Worm (Caenorhabditis elegans) whole organism, L4 larva: ENCODE measurements around the gene hlh-19.

Experiments
- D1046.2 ChIP-seq: fragments of 200-800 bp; sonication (Bioruptor generic); IDR thresholded peaks from 2 replicates; pipeline ENCODE4 v1.3.6; 2022; ENCODE audit warnings: missing genetic modification characterization, missing compliant biosample characterization
- F26F4.8 ChIP-seq: fragments of 200-800 bp; sonication (Bioruptor generic); conservative IDR thresholded peaks from 2 replicates; pipeline ENCODE4 v1.3.6; 2022; ENCODE audit warnings: missing genetic modification characterization, missing compliant biosample characterization
- F44E2.7 ChIP-seq: fragments of 200-800 bp; sonication (Bioruptor generic); IDR thresholded peaks from 2 replicates; pipeline ENCODE4 v2.1.2; 2022; ENCODE audit warnings: missing genetic modification characterization, missing compliant biosample characterization
- R02D3.7 ChIP-seq: fragments of 150-350 bp; sonication (generic microtip); optimal IDR thresholded peaks from 3 replicates; lab custom pipeline; 2014; ENCODE audit warnings: missing biosample characterization, missing genetic modification characterization
- T20F7.1 ChIP-seq: fragments of 200-800 bp; sonication (Bioruptor generic); optimal IDR thresholded peaks from 2 replicates; lab custom pipeline; 2018; ENCODE audit warnings: mild to moderate bottlenecking, missing genetic modification characterization, missing compliant biosample characterization
- T26A8.4 ChIP-seq: fragments of 200-800 bp; sonication (Bioruptor generic); IDR thresholded peaks from 2 replicates; pipeline ENCODE4 v1.3.6; 2022; ENCODE audit warnings: missing genetic modification characterization, missing compliant biosample characterization
- ZK546.5 ChIP-seq, 2 experiments: sonication (generic microtip); optimal IDR thresholded peaks; 2 replicates each; lab custom pipeline; 2017; ENCODE audit warnings: missing biosample characterization in 2 of 2, missing genetic modification characterization in 2 of 2
- aha-1 ChIP-seq: fragments of 150-350 bp; peaks from one replicate; lab custom pipeline; 2014; ENCODE audit warnings: missing biosample characterization, missing genetic modification characterization
- ceh-32 ChIP-seq: sonication (generic microtip); optimal IDR thresholded peaks from 2 replicates; lab custom pipeline; 2016; ENCODE audit warnings: mild to moderate bottlenecking, missing genetic modification characterization, missing compliant biosample characterization; ENCODE audit not compliant: poor library complexity
- ceh-44 ChIP-seq: fragments of 200-800 bp; sonication (Bioruptor generic); IDR thresholded peaks from 2 replicates; pipeline ENCODE4 v1.3.6; 2022; ENCODE audit warnings: missing genetic modification reagents, missing genetic modification characterization, missing compliant biosample characterization
- daf-12 ChIP-seq: fragments of 150-350 bp; optimal IDR thresholded peaks from 2 replicates; lab custom pipeline; 2014; ENCODE audit warnings: missing biosample characterization, missing genetic modification reagents, missing genetic modification characterization
- daf-16 ChIP-seq, 3 experiments: sonication (generic microtip); optimal IDR thresholded peaks; 2 replicates each; lab custom pipeline; 2016 to 2017; ENCODE audit warnings: missing genetic modification characterization in 3 of 3, missing genetic modification reagents in 3 of 3, mild to moderate bottlenecking in 2 of 3, missing compliant biosample characterization in 2 of 3, missing biosample characterization in 1 of 3, moderate library complexity in 1 of 3
- dmd-6 ChIP-seq: fragments of 200-800 bp; sonication (Bioruptor generic); IDR thresholded peaks from 2 replicates; pipeline ENCODE4 v1.3.6; 2022; ENCODE audit warnings: missing genetic modification reagents, missing genetic modification characterization, missing compliant biosample characterization
- duxl-1 ChIP-seq: sonication (generic microtip); optimal IDR thresholded peaks from 2 replicates; lab custom pipeline; 2016; ENCODE audit warnings: mild to moderate bottlenecking, missing genetic modification characterization, moderate library complexity, missing compliant biosample characterization; ENCODE audit not compliant: poor library complexity
- egl-43 ChIP-seq: fragments of 200-800 bp; sonication (Bioruptor generic); IDR thresholded peaks from 2 replicates; pipeline ENCODE4 v1.3.6; 2022; ENCODE audit warnings: missing genetic modification reagents, missing genetic modification characterization, missing compliant biosample characterization
- hif-1 ChIP-seq, 2 experiments: sonication (generic microtip); optimal IDR thresholded peaks; 2 replicates each; lab custom pipeline; 2016 to 2017; ENCODE audit warnings: missing compliant biosample characterization in 2 of 2, missing genetic modification characterization in 2 of 2, missing genetic modification reagents in 2 of 2, missing genotype in 2 of 2, mild to moderate bottlenecking in 1 of 2
- hlh-30 ChIP-seq: sonication (generic microtip); optimal IDR thresholded peaks from 2 replicates; lab custom pipeline; 2017; ENCODE audit warnings: antibody characterized with exemption, mild to moderate bottlenecking, missing genetic modification characterization, missing compliant biosample characterization; ENCODE audit not compliant: insufficient read depth
- jun-1 ChIP-seq: fragments of 150-350 bp; optimal IDR thresholded peaks from 2 replicates; lab custom pipeline; 2014; ENCODE audit warnings: missing biosample characterization, missing genetic modification reagents, missing genetic modification characterization
- lim-7 ChIP-seq: fragments of 200-800 bp; sonication (Bioruptor generic); IDR thresholded peaks from 2 replicates; pipeline ENCODE4 v1.3.6; 2022; ENCODE audit warnings: missing genetic modification characterization, missing compliant biosample characterization
- lin-1 ChIP-seq: fragments of 200-800 bp; sonication (Bioruptor generic); IDR thresholded peaks from 2 replicates; pipeline ENCODE4 v1.3.6; 2022; ENCODE audit warnings: missing genetic modification reagents, missing genetic modification characterization, missing compliant biosample characterization
- lin-13 ChIP-seq: fragments of 150-350 bp; optimal IDR thresholded peaks from 2 replicates; lab custom pipeline; 2014; ENCODE audit warnings: missing biosample characterization, missing genetic modification reagents, missing genetic modification characterization
- lin-15B ChIP-seq: fragments of 150-350 bp; sonication (generic microtip); optimal IDR thresholded peaks from 3 replicates; lab custom pipeline; 2014; ENCODE audit warnings: missing biosample characterization, missing genetic modification characterization
- lsy-2 ChIP-seq, 2 experiments: fragments of 150-350 bp in 1 of 2; sonication (generic microtip) in 1 of 2; optimal IDR thresholded peaks; 2 replicates each; lab custom pipeline; 2014 to 2017; ENCODE audit warnings: missing biosample characterization in 2 of 2, missing genetic modification characterization in 2 of 2
- madf-5 ChIP-seq, 2 experiments: fragments of 200-800 bp; sonication (Bioruptor generic); IDR thresholded peaks; 2 replicates each; pipeline ENCODE4 v1.3.6; 2022; ENCODE audit warnings: missing compliant biosample characterization in 2 of 2, missing genetic modification characterization in 2 of 2
- mep-1 ChIP-seq: fragments of 150-350 bp; sonication (generic microtip); optimal IDR thresholded peaks from 3 replicates; lab custom pipeline; 2014; ENCODE audit warnings: missing biosample characterization, missing genetic modification characterization
- mes-2 ChIP-seq: sonication (generic microtip); optimal IDR thresholded peaks from 2 replicates; lab custom pipeline; 2016; ENCODE audit warnings: missing genotype, mild to moderate bottlenecking, missing genetic modification characterization, missing compliant biosample characterization; ENCODE audit not compliant: poor library complexity, severe bottlenecking
- nhr-10 ChIP-seq: fragments of 150-350 bp; optimal IDR thresholded peaks from 2 replicates; lab custom pipeline; 2014; ENCODE audit warnings: missing biosample characterization, missing genetic modification characterization
- nhr-102 ChIP-seq: sonication (generic microtip); optimal IDR thresholded peaks from 2 replicates; lab custom pipeline; 2016; ENCODE audit warnings: mild to moderate bottlenecking, missing genetic modification characterization, moderate library complexity, missing compliant biosample characterization
- nhr-11 ChIP-seq: fragments of 150-350 bp; optimal IDR thresholded peaks from 2 replicates; lab custom pipeline; 2014; ENCODE audit warnings: missing biosample characterization, missing genetic modification characterization
- nhr-28 ChIP-seq: fragments of 150-350 bp; optimal IDR thresholded peaks from 2 replicates; lab custom pipeline; 2014; ENCODE audit warnings: missing biosample characterization, missing genetic modification characterization
- nhr-48 ChIP-seq: sonication (generic microtip); optimal IDR thresholded peaks from 2 replicates; lab custom pipeline; 2016; ENCODE audit warnings: mild to moderate bottlenecking, missing genetic modification characterization, missing compliant biosample characterization
- pqm-1 ChIP-seq: sonication (generic microtip); optimal IDR thresholded peaks from 2 replicates; lab custom pipeline; 2017; ENCODE audit warnings: missing biosample characterization, missing genetic modification characterization
- rbr-2 ChIP-seq: sonication (generic microtip); optimal IDR thresholded peaks from 2 replicates; lab custom pipeline; 2016; ENCODE audit warnings: missing genotype, missing genetic modification characterization, missing compliant biosample characterization
- saeg-2 ChIP-seq: fragments of 200-800 bp; sonication (Bioruptor generic); IDR thresholded peaks from 2 replicates; pipeline ENCODE4 v1.3.6; 2022; ENCODE audit warnings: missing genetic modification reagents, missing genetic modification characterization, missing compliant biosample characterization
- set-16 ChIP-seq: fragments of 200-800 bp; sonication (Bioruptor generic); IDR thresholded peaks from 2 replicates; pipeline ENCODE4 v1.3.6; 2022; ENCODE audit warnings: missing genetic modification reagents, missing genetic modification characterization, missing compliant biosample characterization
- skn-1 ChIP-seq: fragments of 150-350 bp; optimal IDR thresholded peaks from 2 replicates; lab custom pipeline; 2014; ENCODE audit warnings: missing biosample characterization, missing genetic modification characterization
- spr-3 ChIP-seq: fragments of 200-800 bp; sonication (Bioruptor generic); optimal IDR thresholded peaks from 2 replicates; lab custom pipeline; 2018; ENCODE audit warnings: mild to moderate bottlenecking, missing genetic modification characterization, missing compliant biosample characterization
- unc-130 ChIP-seq: sonication (generic microtip); optimal IDR thresholded peaks from 2 replicates; lab custom pipeline; 2016; ENCODE audit warnings: missing genetic modification reagents, missing genetic modification characterization, missing compliant biosample characterization
- unc-62 ChIP-seq, 3 experiments: fragments of 150-350 bp in 1 of 3; sonication (generic microtip); optimal IDR thresholded peaks in 2 of 3; peaks in 1 of 3; 1 replicate in 1 of 3; 2 replicates in 2 of 3; lab custom pipeline; 2014 to 2017; ENCODE audit warnings: missing biosample characterization in 3 of 3, missing genetic modification characterization in 3 of 3, missing genetic modification reagents in 3 of 3, missing genotype in 1 of 3
- vab-7 ChIP-seq: fragments of 200-800 bp; sonication (Bioruptor generic); IDR thresholded peaks from 2 replicates; pipeline ENCODE4 v1.3.6; 2022; ENCODE audit warnings: missing genetic modification reagents, missing genetic modification characterization, missing compliant biosample characterization
- zag-1 ChIP-seq: fragments of 150-350 bp; optimal IDR thresholded peaks from 2 replicates; lab custom pipeline; 2014; ENCODE audit warnings: missing biosample characterization, missing genetic modification characterization
- zfp-2 ChIP-seq: sonication (generic microtip); optimal IDR thresholded peaks from 2 replicates; lab custom pipeline; 2016; ENCODE audit warnings: mild to moderate bottlenecking, missing genetic modification characterization, missing compliant biosample characterization
- zip-2 ChIP-seq: fragments of 150-350 bp; optimal IDR thresholded peaks from 2 replicates; lab custom pipeline; 2014; ENCODE audit warnings: missing biosample characterization, missing genetic modification characterization

Gene hlh-19

ce11 chrX:593245-593733, 36.2 kb upstream of the hlh-19 start (continued):
- TF ChIP-seq dmd-6 (GFP tag; lab: Robert Waterston, UW): peak; percentile 84
- TF ChIP-seq nhr-11 (tag; lab: Kevin White, UChicago): peak; percentile 90
- peak; percentile 92 for TF ChIP-seq rbr-2
- no peak for TF ChIP-seq zip-2 (tag; lab: Kevin White, UChicago)
- no peak for TF ChIP-seq lin-1
- peak; percentile 19 for TF ChIP-seq jun-1 (tag; lab: Kevin White, UChicago)
- peak; percentile 85 for TF ChIP-seq egl-43 (GFP tag; lab: Robert Waterston, UW)
- peak; percentile 97 for TF ChIP-seq mep-1
- TF ChIP-seq nhr-28 (tag; lab: Kevin White, UChicago): peak; percentile 83
- TF ChIP-seq pqm-1: peak; percentile 35
- TF ChIP-seq unc-62 (GFP tag; optimal IDR thresholded peaks at IDR 0.05 in 1 of 2; lab: Kevin White, UChicago): peak in 1 of 2 experiments; percentile 95
- TF ChIP-seq unc-62 (tag; optimal IDR thresholded peaks at IDR 0.05; lab: Kevin White, UChicago): no peak
- TF ChIP-seq zfp-2 (tag; lab: Kevin White, UChicago): no peak
- no peak for TF ChIP-seq F44E2.7 (GFP tag; lab: Robert Waterston, UW)
- peak; percentile 61 for TF ChIP-seq nhr-48
- no peak for TF ChIP-seq zag-1 (tag; lab: Kevin White, UChicago)
- peak; percentile 21 for TF ChIP-seq spr-3 (GFP tag; lab: Kevin White, UChicago)
- peak; percentile 51 for TF ChIP-seq duxl-1 (tag; lab: Kevin White, UChicago)
- TF ChIP-seq hif-1 (tag; optimal IDR thresholded peaks at IDR 0.05; lab: Kevin White, UChicago): peak in 1 of 2 experiments; percentile 72
- TF ChIP-seq mes-2 (tag; lab: Kevin White, UChicago): peak; percentile 51
- peak; percentile 72 for TF ChIP-seq lin-13 (GFP tag; lab: Kevin White, UChicago)
- no peak for TF ChIP-seq daf-12 (tag; lab: Kevin White, UChicago)
- TF ChIP-seq lsy-2 (tag; optimal IDR thresholded peaks at IDR 0.05; lab: Kevin White, UChicago): peak; percentile 75 to 87
- TF ChIP-seq daf-16 (GFP tag; optimal IDR thresholded peaks at IDR 0.05; lab: Kevin White, UChicago): peak; percentile 5 to 65
- peak; percentile 84 for TF ChIP-seq daf-16 (tag; optimal IDR thresholded peaks at IDR 0.05; lab: Kevin White, UChicago)
- peak; percentile 92 for TF ChIP-seq hlh-30
- peak; percentile 77 for TF ChIP-seq set-16 (GFP tag; lab: Robert Waterston, UW)

ce11 chrX:591056-591455, 34.0 kb upstream of the hlh-19 start:
- TF ChIP-seq skn-1 (tag; lab: Kevin White, UChicago) (no peak), unc-130 (no peak), lsy-2 (tag; optimal IDR thresholded peaks at IDR 0.05; lab: Kevin White, UChicago) (no peak), F26F4.8 (no peak), F44E2.7 (GFP tag; lab: Robert Waterston, UW) (no peak), nhr-102 (no peak), aha-1 (tag; lab: Kevin White, UChicago) (no peak), saeg-2 (GFP tag; lab: Robert Waterston, UW) (no peak), D1046.2 (GFP tag; lab: Robert Waterston, UW) (no peak), T20F7.1 (no peak)
- TF ChIP-seq, all 104 proteins: peak for 0

ce11 chrX:587798-588197, 30.7 kb upstream of the hlh-19 start, which contains the start of gene mrp-1:
Gene mrp-1, minus strand, starts transcription at chrX:587898.
- TF ChIP-seq vab-7 (no peak), nhr-28 (tag; lab: Kevin White, UChicago) (no peak), nhr-10 (tag; lab: Kevin White, UChicago) (no peak), daf-12 (tag; lab: Kevin White, UChicago) (no peak), lin-15B (no peak), ZK546.5 (tag; optimal IDR thresholded peaks at IDR 0.05; lab: Kevin White, UChicago) (no peak), lim-7 (GFP tag; lab: Robert Waterston, UW) (no peak), unc-62 (GFP tag; optimal IDR thresholded peaks at IDR 0.05 in 1 of 2; lab: Kevin White, UChicago) (no peak), unc-62 (tag; optimal IDR thresholded peaks at IDR 0.05; lab: Kevin White, UChicago) (no peak), ceh-32 (no peak), R02D3.7 (no peak), zip-2 (tag; lab: Kevin White, UChicago) (no peak), T26A8.4 (GFP tag; lab: Robert Waterston, UW) (no peak), madf-5 (GFP tag; IDR thresholded peaks at IDR 0.05; lab: Robert Waterston, UW) (no peak), ceh-44 (GFP tag; lab: Robert Waterston, UW) (no peak), saeg-2 (GFP tag; lab: Robert Waterston, UW) (no peak)
